Worm (Caenorhabditis elegans) whole organism, L2 larva: ENCODE measurements around the gene F28F8.9.

Experiments used
- F13H6.1 ChIP-seq: sonication (generic microtip); optimal IDR thresholded peaks from 2 replicates; lab custom pipeline; 2016; ENCODE audit warnings: missing genetic modification characterization, missing compliant biosample characterization
- R02D3.7 ChIP-seq: fragments of 150-350 bp; optimal IDR thresholded peaks from 2 replicates; lab custom pipeline; 2014; ENCODE audit warnings: missing biosample characterization, missing genetic modification characterization
- ceh-82 ChIP-seq: fragments of 150-350 bp; optimal IDR thresholded peaks from 2 replicates; lab custom pipeline; 2014; ENCODE audit warnings: missing biosample characterization, missing genetic modification characterization
- lsy-2 ChIP-seq, 2 experiments: fragments of 150-350 bp in 1 of 2; sonication (generic microtip) in 1 of 2; optimal IDR thresholded peaks; 2 replicates each; lab custom pipeline; 2014 to 2017; ENCODE audit warnings: missing biosample characterization in 2 of 2, missing genetic modification characterization in 2 of 2
- mab-5 ChIP-seq: fragments of 150-350 bp; optimal IDR thresholded peaks from 2 replicates; lab custom pipeline; 2014; ENCODE audit warnings: missing biosample characterization, missing genetic modification characterization
- nhr-12 ChIP-seq: fragments of 150-350 bp; optimal IDR thresholded peaks from 2 replicates; lab custom pipeline; 2014; ENCODE audit warnings: missing biosample characterization, missing genetic modification characterization

DNA sequence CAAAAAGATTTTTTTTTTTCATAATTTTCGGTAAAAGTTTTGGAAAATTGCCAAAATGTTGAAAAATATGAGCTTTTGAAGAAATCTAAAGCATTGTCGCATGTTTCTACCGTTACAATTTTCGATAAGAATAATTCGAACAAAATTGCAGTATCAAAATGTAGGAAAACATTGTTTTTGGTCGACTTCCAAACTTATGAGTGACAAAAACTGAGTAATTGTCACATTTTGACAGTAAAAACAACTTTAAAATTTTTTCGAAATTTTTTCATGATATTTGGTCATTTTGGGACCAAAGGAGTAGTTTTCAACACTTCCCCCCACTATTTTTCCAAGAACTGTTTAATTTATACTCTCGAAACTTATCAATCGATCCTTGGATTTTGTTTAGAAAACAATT is 16.1 kb upstream of the F28F8.9 start, which contains the start of gene fbxa-139:
- TF ChIP-seq F13H6.1 (tag; lab: Kevin White, UChicago) = no peak
- TF ChIP-seq lsy-2 (tag; optimal IDR thresholded peaks at IDR 0.05; lab: Kevin White, UChicago) = no peak
- TF ChIP-seq nhr-12 (tag; lab: Kevin White, UChicago) = no peak
- no peak for TF ChIP-seq mab-5 (tag; lab: Kevin White, UChicago)
- no peak for TF ChIP-seq R02D3.7 (tag; lab: Kevin White, UChicago)
- no peak for TF ChIP-seq ceh-82 (tag; lab: Kevin White, UChicago)
